Worm (Caenorhabditis elegans) whole organism, L1 larva: ENCODE measurements around the gene F29B9.12.
A peak's percentile ranks its signal among the peaks of the same experiment; 100 is the strongest.

ENCODE experiments used
- C04F5.9 ChIP-seq: sonication (generic microtip); optimal IDR thresholded peaks from 2 replicates; lab custom pipeline; 2016; ENCODE audit warnings: missing genetic modification characterization, missing compliant biosample characterization
- C34B4.2 ChIP-seq: sonication (generic microtip); optimal IDR thresholded peaks from 2 replicates; lab custom pipeline; 2017; ENCODE audit warnings: mild to moderate bottlenecking, missing genetic modification characterization, missing compliant biosample characterization
- Y116A8C.19 ChIP-seq: sonication (generic microtip); optimal IDR thresholded peaks from 2 replicates; lab custom pipeline; 2016; ENCODE audit warnings: missing compliant biosample characterization, missing genetic modification characterization, borderline replicate concordance
- alr-1 ChIP-seq: fragments of 200-800 bp; sonication (Bioruptor generic); optimal IDR thresholded peaks from 2 replicates; lab custom pipeline; 2018; ENCODE audit warnings: borderline replicate concordance, mild to moderate bottlenecking, missing genetic modification characterization, missing compliant biosample characterization
- ceh-8 ChIP-seq: fragments of 200-800 bp; sonication (Bioruptor generic); optimal IDR thresholded peaks from 2 replicates; lab custom pipeline; 2018; ENCODE audit warnings: mild to moderate bottlenecking, missing genetic modification characterization, moderate library complexity, missing compliant biosample characterization
- ceh-82 ChIP-seq, 3 experiments: fragments of 150-350 bp in 1 of 3; sonication (generic microtip) in 2 of 3; optimal IDR thresholded peaks; 2 replicates each; lab custom pipeline; 2014 to 2017; ENCODE audit warnings: missing biosample characterization in 3 of 3, missing genetic modification characterization in 3 of 3
- ces-1 ChIP-seq: fragments of 150-350 bp; optimal IDR thresholded peaks from 2 replicates; lab custom pipeline; 2014; ENCODE audit warnings: missing biosample characterization, missing genetic modification reagents, missing genetic modification characterization
- dpl-1 ChIP-seq, 3 experiments: fragments of 150-350 bp in 2 of 3; sonication (generic microtip) in 1 of 3; optimal IDR thresholded peaks; 2 replicates each; lab custom pipeline; 2014 to 2017; ENCODE audit warnings: missing biosample characterization in 3 of 3, missing genetic modification characterization in 3 of 3, missing genetic modification reagents in 3 of 3
- egl-13 ChIP-seq: sonication (generic microtip); optimal IDR thresholded peaks from 2 replicates; lab custom pipeline; 2016; ENCODE audit warnings: missing genotype, missing genetic modification reagents, missing genetic modification characterization, missing compliant biosample characterization
- fkh-4 ChIP-seq: sonication (generic microtip); optimal IDR thresholded peaks from 2 replicates; lab custom pipeline; 2016; ENCODE audit warnings: missing compliant biosample characterization, missing genetic modification characterization, borderline replicate concordance
- fkh-8 ChIP-seq: sonication (generic microtip); optimal IDR thresholded peaks from 2 replicates; lab custom pipeline; 2016; ENCODE audit warnings: mild to moderate bottlenecking, missing genetic modification characterization, missing compliant biosample characterization
- fos-1 ChIP-seq: fragments of 150-350 bp; optimal IDR thresholded peaks from 2 replicates; lab custom pipeline; 2014; ENCODE audit warnings: missing biosample characterization, missing genetic modification characterization
- grh-1 ChIP-seq: fragments of 200-800 bp; sonication (Bioruptor generic); IDR thresholded peaks from 2 replicates; pipeline ENCODE4 v1.3.6; 2022; ENCODE audit warnings: missing genetic modification reagents, missing genetic modification characterization, missing compliant biosample characterization
- hlh-17 ChIP-seq: fragments of 200-800 bp; sonication (Bioruptor generic); optimal IDR thresholded peaks from 2 replicates; lab custom pipeline; 2018; ENCODE audit warnings: missing genetic modification characterization, mild to moderate bottlenecking, missing compliant biosample characterization, moderate library complexity, borderline replicate concordance
- isw-1 ChIP-seq: fragments of 200-800 bp; sonication (Bioruptor generic); IDR thresholded peaks from 2 replicates; pipeline ENCODE4 v1.3.6; 2022; ENCODE audit warnings: missing genetic modification characterization, missing compliant biosample characterization
- lin-13 ChIP-seq: fragments of 150-350 bp; optimal IDR thresholded peaks from 2 replicates; lab custom pipeline; 2014; ENCODE audit warnings: missing biosample characterization, missing genetic modification reagents, missing genetic modification characterization
- lin-14 ChIP-seq: fragments of 200-800 bp; sonication (Bioruptor generic); optimal IDR thresholded peaks from 2 replicates; lab custom pipeline; 2018; ENCODE audit warnings: mild to moderate bottlenecking, missing genetic modification characterization, moderate library complexity, missing compliant biosample characterization
- lir-3 ChIP-seq: sonication (generic microtip); optimal IDR thresholded peaks from 2 replicates; lab custom pipeline; 2016; ENCODE audit warnings: mild to moderate bottlenecking, missing genetic modification characterization, moderate library complexity, missing compliant biosample characterization; ENCODE audit not compliant: poor library complexity
- mab-9 ChIP-seq: fragments of 200-800 bp; sonication (Bioruptor generic); IDR thresholded peaks from 2 replicates; pipeline ENCODE4 v1.3.6; 2022; ENCODE audit warnings: missing genetic modification reagents, missing genetic modification characterization, missing compliant biosample characterization
- nhr-11 ChIP-seq: fragments of 150-350 bp; optimal IDR thresholded peaks from 2 replicates; lab custom pipeline; 2014; ENCODE audit warnings: missing biosample characterization, missing genetic modification characterization
- nhr-237 ChIP-seq: fragments of 150-350 bp; optimal IDR thresholded peaks from 2 replicates; lab custom pipeline; 2014; ENCODE audit warnings: missing biosample characterization, missing genetic modification characterization
- nhr-28 ChIP-seq: fragments of 150-350 bp; optimal IDR thresholded peaks from 2 replicates; lab custom pipeline; 2014; ENCODE audit warnings: missing biosample characterization, missing genetic modification characterization
- nhr-47 ChIP-seq: sonication (generic microtip); optimal IDR thresholded peaks from 2 replicates; lab custom pipeline; 2016; ENCODE audit warnings: mild to moderate bottlenecking, missing genetic modification characterization, moderate library complexity, missing compliant biosample characterization
- nhr-77 ChIP-seq: fragments of 150-350 bp; optimal IDR thresholded peaks from 2 replicates; lab custom pipeline; 2014; ENCODE audit warnings: missing biosample characterization, missing genetic modification characterization
- nhr-85 ChIP-seq: sonication (generic microtip); peaks from one replicate; lab custom pipeline; 2016; ENCODE audit warnings: missing genetic modification characterization, inconsistent platforms, missing compliant biosample characterization
- pag-3 ChIP-seq: sonication (generic microtip); optimal IDR thresholded peaks from 2 replicates; lab custom pipeline; 2017; ENCODE audit warnings: missing genetic modification characterization, mild to moderate bottlenecking, missing compliant biosample characterization, antibody characterized with exemption, borderline replicate concordance; ENCODE audit not compliant: insufficient read depth
- pax-3 ChIP-seq: fragments of 200-800 bp; sonication (Bioruptor generic); optimal IDR thresholded peaks from 2 replicates; lab custom pipeline; 2018; ENCODE audit warnings: mild to moderate bottlenecking, missing genetic modification characterization, moderate library complexity, missing compliant biosample characterization
- pqm-1 ChIP-seq: sonication (generic microtip); optimal IDR thresholded peaks from 3 replicates; lab custom pipeline; 2017; ENCODE audit warnings: missing biosample characterization, missing genetic modification characterization
- skn-1 ChIP-seq: fragments of 150-350 bp; optimal IDR thresholded peaks from 2 replicates; lab custom pipeline; 2014; ENCODE audit warnings: missing biosample characterization, missing genetic modification characterization
- sup-37 ChIP-seq: fragments of 200-800 bp; sonication (Bioruptor generic); optimal IDR thresholded peaks from 2 replicates; lab custom pipeline; 2018; ENCODE audit warnings: mild to moderate bottlenecking, missing genetic modification characterization, missing compliant biosample characterization
- swsn-7 ChIP-seq: sonication (generic microtip); optimal IDR thresholded peaks from 2 replicates; lab custom pipeline; 2016; ENCODE audit warnings: missing genetic modification characterization, missing compliant biosample characterization
- tlp-1 ChIP-seq: fragments of 150-350 bp; optimal IDR thresholded peaks from 2 replicates; lab custom pipeline; 2014; ENCODE audit warnings: missing biosample characterization, missing genetic modification characterization
- unc-130 ChIP-seq: fragments of 150-350 bp; optimal IDR thresholded peaks from 2 replicates; lab custom pipeline; 2017; ENCODE audit warnings: missing biosample characterization, missing genetic modification characterization, inconsistent platforms
- unc-86 ChIP-seq: sonication (generic microtip); optimal IDR thresholded peaks from 2 replicates; lab custom pipeline; 2016; ENCODE audit warnings: missing genetic modification characterization, missing compliant biosample characterization
- unc-98 ChIP-seq: fragments of 200-800 bp; sonication (Bioruptor generic); IDR thresholded peaks from 2 replicates; pipeline ENCODE4 v1.3.6; 2022; ENCODE audit warnings: missing genetic modification characterization, missing compliant biosample characterization
- vab-15 ChIP-seq: sonication (generic microtip); optimal IDR thresholded peaks from 2 replicates; lab custom pipeline; 2017; ENCODE audit warnings: missing genotype, mild to moderate bottlenecking, missing genetic modification characterization, missing compliant biosample characterization
- xbp-1 ChIP-seq: sonication (generic microtip); optimal IDR thresholded peaks from 2 replicates; lab custom pipeline; 2016; ENCODE audit warnings: missing genetic modification characterization, missing compliant biosample characterization
- zag-1 ChIP-seq: fragments of 150-350 bp; optimal IDR thresholded peaks from 2 replicates; lab custom pipeline; 2014; ENCODE audit warnings: missing biosample characterization, missing genetic modification characterization
- ztf-4 ChIP-seq: fragments of 150-350 bp; optimal IDR thresholded peaks from 2 replicates; lab custom pipeline; 2014; ENCODE audit warnings: missing biosample characterization, missing genetic modification characterization

F29B9.12 gene

DNA sequence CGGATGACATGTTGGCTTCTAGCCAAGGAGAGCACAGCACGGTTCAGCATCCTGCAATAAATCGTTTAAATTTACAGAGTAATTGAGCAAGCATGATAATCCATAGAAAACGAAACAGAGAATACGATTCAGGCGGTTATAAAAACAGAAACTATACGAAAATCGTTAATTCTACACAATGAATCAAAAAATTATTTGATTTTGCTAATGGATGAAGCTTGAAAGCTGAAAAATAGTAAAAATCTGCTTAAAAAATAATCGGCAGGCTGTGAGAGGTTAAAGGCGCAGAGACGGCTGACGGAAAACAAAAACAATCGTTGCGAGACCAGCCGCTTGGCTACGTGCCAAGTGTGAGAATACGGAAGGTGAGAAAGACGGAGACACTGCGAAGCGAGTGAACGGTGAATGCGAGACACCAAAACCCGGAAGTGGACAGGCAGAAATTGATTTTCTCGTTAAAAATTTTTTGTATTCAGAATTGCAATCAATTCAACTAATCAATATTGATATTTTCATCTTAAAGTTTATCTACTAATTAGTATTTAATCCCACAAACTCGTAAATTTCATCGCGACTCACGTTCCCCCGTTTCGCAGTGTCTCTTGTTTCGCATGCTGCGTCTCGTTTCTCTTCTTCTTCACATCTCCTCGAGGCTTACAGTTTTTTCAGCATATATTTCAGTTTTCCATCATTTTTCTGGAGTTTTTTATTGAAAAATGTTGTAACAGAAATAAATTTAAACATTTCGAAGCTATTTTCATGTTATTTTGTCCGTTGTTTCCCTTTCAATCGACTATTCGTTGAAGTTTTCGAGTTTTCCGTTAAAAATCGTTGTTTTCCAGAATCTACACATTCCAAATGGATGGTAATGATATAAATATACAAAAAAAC is 8.9 kb upstream of the F29B9.12 start, which contains the start of the genes F29B9.11 and jmjd-1.2 (continued):
- TF ChIP-seq lin-13 = peak; percentile 86
- peak; percentile 98 for TF ChIP-seq pax-3 (tag; lab: Kevin White, UChicago)
- TF ChIP-seq ces-1 (GFP tag; lab: Kevin White, UChicago) = no peak

DNA sequence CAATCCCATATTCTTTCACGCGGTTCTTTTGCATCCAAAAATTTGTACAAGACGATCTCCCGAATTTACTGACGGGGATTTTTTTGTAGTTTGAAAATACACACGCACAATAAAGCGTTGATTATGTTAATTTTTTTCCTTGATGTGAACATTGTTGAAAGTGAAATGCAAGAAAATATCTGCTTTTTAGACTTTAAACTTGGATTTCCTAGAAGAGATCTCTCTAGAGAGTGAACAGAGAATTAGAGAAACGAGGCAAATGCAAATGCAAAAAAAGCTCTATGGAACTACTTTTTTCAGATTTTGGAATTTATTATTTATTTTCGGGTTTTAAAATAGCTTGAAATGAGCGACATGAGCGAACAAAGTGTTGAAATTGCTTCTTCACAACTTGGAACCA is 4.3 kb upstream of the F29B9.12 start, which contains the start of gene F29B9.1:
Gene F29B9.1, plus strand, starts transcription at position 301 of the 400 bp plus-strand sequence.
- TF ChIP-seq zag-1 (tag; lab: Kevin White, UChicago) = no peak
- TF ChIP-seq Y116A8C.19 (tag; lab: Kevin White, UChicago) = no peak
- TF ChIP-seq nhr-237 (tag; lab: Kevin White, UChicago) = no peak
- no peak for TF ChIP-seq unc-86 (tag; lab: Kevin White, UChicago)
- no peak for TF ChIP-seq skn-1 (tag; lab: Kevin White, UChicago)
- TF ChIP-seq C04F5.9 = no peak
- TF ChIP-seq hlh-17 (GFP tag; lab: Kevin White, UChicago) = no peak
- no peak for TF ChIP-seq sup-37
- no peak for TF ChIP-seq egl-13 (tag; lab: Kevin White, UChicago)
- no peak for TF ChIP-seq dpl-1 (GFP tag; optimal IDR thresholded peaks at IDR 0.05; lab: Kevin White, UChicago)
- no peak for TF ChIP-seq isw-1 (GFP tag; lab: Robert Waterston, UW)
- no peak for TF ChIP-seq xbp-1 (tag; lab: Kevin White, UChicago)
- TF ChIP-seq nhr-85 = no peak
- no peak for TF ChIP-seq ztf-4 (tag; lab: Kevin White, UChicago)
- TF ChIP-seq unc-98 (GFP tag; lab: Robert Waterston, UW) = no peak
- TF ChIP-seq nhr-77 (tag; lab: Kevin White, UChicago) = no peak
- TF ChIP-seq fos-1 (tag; lab: Kevin White, UChicago) = no peak
- TF ChIP-seq lir-3 = no peak
- TF ChIP-seq nhr-47 (tag; lab: Kevin White, UChicago) = no peak
- TF ChIP-seq, all 84 proteins: peak for 0

DNA sequence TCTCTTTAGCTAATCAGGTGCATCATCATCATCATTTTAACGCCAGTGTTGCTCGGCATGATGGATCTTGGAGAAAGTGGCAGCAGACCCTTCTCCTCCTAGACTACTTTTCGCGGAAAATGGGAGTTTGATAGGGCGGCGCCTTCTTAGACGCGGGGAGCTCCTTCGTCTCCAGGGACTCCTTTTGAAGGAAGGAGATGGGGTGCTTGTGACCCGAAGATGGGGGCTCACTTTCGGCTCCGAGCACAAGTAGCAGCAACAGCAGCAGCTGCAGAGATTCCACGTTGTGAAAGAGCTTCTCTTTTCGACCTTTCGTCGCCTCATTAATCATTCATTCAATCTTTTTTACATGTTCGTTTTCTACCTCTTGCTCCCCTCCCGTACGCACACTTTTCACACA is 2.0 kb upstream of the F29B9.12 start:
- TF ChIP-seq grh-1 (GFP tag; lab: Robert Waterston, UW) (no peak), fkh-8 (tag; lab: Kevin White, UChicago) (no peak), ceh-8 (GFP tag; lab: Kevin White, UChicago) (no peak), ces-1 (GFP tag; lab: Kevin White, UChicago) (no peak), ceh-82 (tag; optimal IDR thresholded peaks at IDR 0.05; lab: Kevin White, UChicago) (peak in 1 of 3 experiments; percentile 2), lin-14 (GFP tag; lab: Kevin White, UChicago) (peak; percentile 46), skn-1 (tag; lab: Kevin White, UChicago) (no peak), nhr-28 (tag; lab: Kevin White, UChicago) (no peak), nhr-11 (tag; lab: Kevin White, UChicago) (no peak), nhr-77 (tag; lab: Kevin White, UChicago) (no peak), pag-3 (no peak), alr-1 (tag; lab: Kevin White, UChicago) (no peak), swsn-7 (tag; lab: Kevin White, UChicago) (no peak), vab-15 (tag; lab: Kevin White, UChicago) (no peak), C34B4.2 (no peak), pqm-1 (no peak), unc-130 (tag; lab: Kevin White, UChicago) (no peak), mab-9 (GFP tag; lab: Robert Waterston, UW) (peak; percentile 63), fkh-4 (no peak), tlp-1 (tag; lab: Kevin White, UChicago) (no peak)
